Fruit fly (Drosophila melanogaster): ENCODE data around the gene CG7579.

CG7579 gene

dm6 chr3L:15700338-15700966 is 17.2 kb upstream of the CG7579 start:
- TF ChIP-seq CG8319 (GFP tag; optimal IDR thresholded peaks at IDR 0.05) = peak; percentile 49
- TF ChIP-seq Met (GFP tag; optimal IDR thresholded peaks at IDR 0.05) = peak; percentile 49
- TF ChIP-seq Gug (GFP tag; IDR thresholded peaks at IDR 0.05) = no peak
- peak; percentile 75 for TF ChIP-seq cyc (GFP tag; optimal IDR thresholded peaks at IDR 0.05)
- peak; percentile 59 for TF ChIP-seq dsx (GFP tag; optimal IDR thresholded peaks at IDR 0.05; ENCODE audit: poor library complexity, severe bottlenecking)
- peak; percentile 34; the same call in 1 of the 3 replicates for TF ChIP-seq CG6163 (GFP tag; IDR thresholded peaks at IDR 0.05)
- TF ChIP-seq CG31627 (GFP tag; optimal IDR thresholded peaks at IDR 0.05) = peak; percentile 82
- peak; percentile 54 for TF ChIP-seq Sox15 (GFP tag; optimal IDR thresholded peaks at IDR 0.05)
- peak; percentile 84 for TF ChIP-seq achi (GFP tag; optimal IDR thresholded peaks at IDR 0.05)
- TF ChIP-seq CG1621 (tag; optimal IDR thresholded peaks at IDR 0.05) = no peak
- TF ChIP-seq CG10631 (GFP tag; optimal IDR thresholded peaks at IDR 0.05) = peak; percentile 83
- peak; percentile 39 for TF ChIP-seq CG11902 (GFP tag; optimal IDR thresholded peaks at IDR 0.05)
- peak; percentile 72 for TF ChIP-seq CG6792 (GFP tag; optimal IDR thresholded peaks at IDR 0.05)
- TF ChIP-seq Ets96B (tag; optimal IDR thresholded peaks at IDR 0.05) = peak; percentile 85
- TF ChIP-seq CG15336 (GFP tag; IDR thresholded peaks at IDR 0.05) = 0 out of 2 replicates have a peak, but pooled peaks have one; percentile 10
- peak; percentile 77 for TF ChIP-seq CG34406 (GFP tag; optimal IDR thresholded peaks at IDR 0.05)
- TF ChIP-seq CG16779 (tag; optimal IDR thresholded peaks at IDR 0.05) = no peak
- peak; percentile 62 for TF ChIP-seq net (GFP tag; optimal IDR thresholded peaks at IDR 0.05)
- TF ChIP-seq CG6854 (GFP tag; optimal IDR thresholded peaks at IDR 0.05) = peak; percentile 61
- TF ChIP-seq spab (GFP tag; optimal IDR thresholded peaks at IDR 0.05) = peak; percentile 66
- no peak for TF ChIP-seq eg (GFP tag; IDR thresholded peaks at IDR 0.05)
- peak; percentile 79 for TF ChIP-seq CG6808 (GFP tag; optimal IDR thresholded peaks at IDR 0.05)
- TF ChIP-seq lz (GFP tag; optimal IDR thresholded peaks at IDR 0.05) = peak; percentile 74
- peak; percentile 91 for TF ChIP-seq esn (GFP tag; optimal IDR thresholded peaks at IDR 0.05)
- peak; percentile 76 for TF ChIP-seq fd59A (GFP tag; optimal IDR thresholded peaks at IDR 0.05)
- TF ChIP-seq dac (GFP tag; optimal IDR thresholded peaks at IDR 0.05) = no peak
- TF ChIP-seq acj6 (GFP tag; optimal IDR thresholded peaks at IDR 0.05) = peak; percentile 85
- TF ChIP-seq CG8119 (GFP tag; IDR thresholded peaks at IDR 0.05) = peak; percentile 56; the same call in 2 of the 3 replicates
- no peak for TF ChIP-seq CG6276 (GFP tag; optimal IDR thresholded peaks at IDR 0.05)
- TF ChIP-seq Blimp-1 (GFP tag; optimal IDR thresholded peaks at IDR 0.05) = peak; percentile 61
- peak; percentile 81 for TF ChIP-seq Sox14 (GFP tag; optimal IDR thresholded peaks at IDR 0.05)
- peak; percentile 35 to 55 for TF ChIP-seq ss (GFP tag; optimal IDR thresholded peaks at IDR 0.05)
- no peak for TF ChIP-seq fkh (GFP tag; optimal IDR thresholded peaks at IDR 0.05)
- TF ChIP-seq fd85E (GFP tag; optimal IDR thresholded peaks at IDR 0.05) = no peak
- TF ChIP-seq Hr4 (GFP tag; optimal IDR thresholded peaks at IDR 0.05) = no peak
- TF ChIP-seq CG11294 (GFP tag; IDR thresholded peaks at IDR 0.05) = no peak
- TF ChIP-seq Eip93F (GFP tag; optimal IDR thresholded peaks at IDR 0.05) = no peak
- peak; percentile 59 for TF ChIP-seq CG3919 (GFP tag; optimal IDR thresholded peaks at IDR 0.05)
- peak; percentile 41 for TF ChIP-seq CG10669 (GFP tag; optimal IDR thresholded peaks at IDR 0.05)
- peak; percentile 74 for TF ChIP-seq CG3032 (tag; optimal IDR thresholded peaks at IDR 0.05)
- TF ChIP-seq CG32006 (GFP tag; optimal IDR thresholded peaks at IDR 0.05) = peak; percentile 59
- TF ChIP-seq vri (GFP tag; optimal IDR thresholded peaks at IDR 0.05) = peak; percentile 23
- peak; percentile 75 for TF ChIP-seq pdm3 (GFP tag; optimal IDR thresholded peaks at IDR 0.05)
- peak; percentile 97 for TF ChIP-seq Eip78C (GFP tag)
- peak; percentile 80 for TF ChIP-seq OdsH (GFP tag; optimal IDR thresholded peaks at IDR 0.05)
- TF ChIP-seq svp (GFP tag) = peak; percentile 95
- TF ChIP-seq salr (GFP tag; optimal IDR thresholded peaks at IDR 0.05) = peak; percentile 20 to 83
- peak; percentile 5 for TF ChIP-seq CG4318 (GFP tag; optimal IDR thresholded peaks at IDR 0.05)
- TF ChIP-seq CG8632 (GFP tag; optimal IDR thresholded peaks at IDR 0.05) = peak; percentile 80
- TF ChIP-seq CG9139 (GFP tag; optimal IDR thresholded peaks at IDR 0.05) = peak; percentile 33
- peak; percentile 69 for TF ChIP-seq Sox102F (GFP tag; optimal IDR thresholded peaks at IDR 0.05)
